Fruit fly (Drosophila melanogaster) whole organism, adult: Measurements from ENCODE around the gene ppk28.

ENCODE experiments used
- CG12768 ChIP-seq: fragments of 200-800 bp; sonication (Bioruptor generic); optimal IDR thresholded peaks from 2 replicates; lab custom pipeline; 2017; ENCODE audit warnings: missing biosample characterization, missing genetic modification characterization, mild to moderate bottlenecking, moderate library complexity, missing genetic modification reagents
- CG33017 ChIP-seq: fragments of 200-800 bp; sonication (Bioruptor generic); optimal IDR thresholded peaks from 2 replicates; lab custom pipeline; 2018; ENCODE audit warnings: missing biosample characterization, mild to moderate bottlenecking, missing genetic modification characterization, moderate library complexity
- CG7045 ChIP-seq: fragments of 200-800 bp; sonication (Bioruptor generic); optimal IDR thresholded peaks from 2 replicates; lab custom pipeline; 2017; ENCODE audit warnings: missing biosample characterization, mild to moderate bottlenecking, missing genetic modification characterization
- CG7101 ChIP-seq: fragments of 200-800 bp; sonication (Bioruptor generic); optimal IDR thresholded peaks from 2 replicates; lab custom pipeline; 2018; ENCODE audit warnings: missing biosample characterization, mild to moderate bottlenecking, missing genetic modification characterization, moderate library complexity
- Clk ChIP-seq: fragments of 200-800 bp; sonication (Bioruptor generic); optimal IDR thresholded peaks from 2 replicates; lab custom pipeline; 2017; ENCODE audit warnings: missing biosample characterization, missing genetic modification characterization
- cic ChIP-seq: fragments of 200-800 bp; sonication (Bioruptor generic); optimal IDR thresholded peaks from 2 replicates; lab custom pipeline; 2017; ENCODE audit warnings: missing biosample characterization, mild to moderate bottlenecking, missing genetic modification characterization, moderate library complexity
- cnc ChIP-seq, 2 experiments: fragments of >200 bp; optimal IDR thresholded peaks; 2 replicates each; lab custom pipeline; 2017
- ovo ChIP-seq: fragments of 200-800 bp; sonication (Bioruptor generic); optimal IDR thresholded peaks from 2 replicates; lab custom pipeline; 2016; ENCODE audit warnings: missing biosample characterization, missing genetic modification characterization
- pad ChIP-seq: fragments of 200-800 bp; sonication (Bioruptor generic); optimal IDR thresholded peaks from 3 replicates; lab custom pipeline; 2017; ENCODE audit warnings: missing biosample characterization, missing genetic modification characterization, mild to moderate bottlenecking, moderate library complexity, missing genetic modification reagents
- toe ChIP-seq: fragments of 200-800 bp; sonication (Bioruptor generic); optimal IDR thresholded peaks from 2 replicates; lab custom pipeline; 2016; ENCODE audit warnings: missing biosample characterization, missing genetic modification characterization

DNA sequence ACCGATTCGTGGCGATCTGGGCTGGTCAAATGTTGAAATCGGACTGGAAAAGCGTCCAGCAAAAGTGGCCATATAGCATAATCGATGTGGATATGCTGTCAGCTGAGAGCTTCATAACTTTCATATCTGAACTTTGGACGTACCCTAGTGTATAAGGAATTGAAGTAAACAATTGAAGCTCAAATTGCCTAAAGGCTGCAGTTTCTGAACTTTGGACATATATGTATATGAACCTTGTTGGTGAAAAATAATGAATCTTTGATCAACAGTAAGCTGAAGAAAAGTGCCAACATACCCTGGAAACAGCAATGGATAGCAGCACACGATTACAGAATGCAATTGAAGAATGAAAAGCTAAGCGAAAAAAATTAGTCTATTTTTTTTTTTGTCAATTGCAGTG is 24.2 kb downstream of the ppk28 start:
- TF ChIP-seq pad (GFP tag; lab: Kevin White, UChicago) = no peak
- no peak for TF ChIP-seq ovo (GFP tag; lab: Kevin White, UChicago)
- TF ChIP-seq CG33017 (tag; lab: Kevin White, UChicago) = no peak
- TF ChIP-seq cnc (optimal IDR thresholded peaks at IDR 0.05; lab: Kevin White, UChicago) = no peak
- no peak for TF ChIP-seq Clk
- no peak for TF ChIP-seq toe
- TF ChIP-seq CG12768 = no peak
- TF ChIP-seq CG7045 (GFP tag; lab: Kevin White, UChicago) = no peak
- no peak for TF ChIP-seq cic
- TF ChIP-seq CG7101 = no peak
